Worm (Caenorhabditis elegans) whole organism, L3 larva: Measurements from ENCODE around the gene Y62H9A.10.

ENCODE experiments used
- ama-1 ChIP-seq: fragments of 150-350 bp; optimal IDR thresholded peaks from 2 replicates; lab custom pipeline; 2018
- ceh-82 ChIP-seq: fragments of 150-350 bp; optimal IDR thresholded peaks from 2 replicates; lab custom pipeline; 2014; ENCODE audit warnings: missing biosample characterization, missing genetic modification characterization
- elt-1 ChIP-seq: fragments of 150-350 bp; optimal IDR thresholded peaks from 2 replicates; lab custom pipeline; 2014; ENCODE audit warnings: missing biosample characterization, missing genetic modification characterization
- fkh-10 ChIP-seq: sonication (generic microtip); optimal IDR thresholded peaks from 2 replicates; lab custom pipeline; 2017; ENCODE audit warnings: missing biosample characterization, missing genetic modification reagents, missing genetic modification characterization
- nfya-1 ChIP-seq: sonication (generic microtip); optimal IDR thresholded peaks from 2 replicates; lab custom pipeline; 2017; ENCODE audit warnings: missing genetic modification characterization, mild to moderate bottlenecking, missing compliant biosample characterization, antibody characterized with exemption, moderate library complexity; ENCODE audit not compliant: insufficient read depth
- nhr-28 ChIP-seq: fragments of 150-350 bp; optimal IDR thresholded peaks from 2 replicates; lab custom pipeline; 2014; ENCODE audit warnings: missing biosample characterization, missing genetic modification characterization
- pha-4 ChIP-seq: fragments of 150-350 bp; optimal IDR thresholded peaks from 2 replicates; lab custom pipeline; 2014; ENCODE audit warnings: missing biosample characterization, missing genetic modification reagents, missing genetic modification characterization
- snpc-4 ChIP-seq: fragments of 150-350 bp; optimal IDR thresholded peaks from 2 replicates; lab custom pipeline; 2014; ENCODE audit warnings: missing biosample characterization, missing genetic modification characterization
- unc-39 ChIP-seq: sonication (generic microtip); optimal IDR thresholded peaks from 4 replicates; lab custom pipeline; 2017; ENCODE audit warnings: missing biosample characterization, missing genetic modification characterization
- zag-1 ChIP-seq: fragments of 150-350 bp; optimal IDR thresholded peaks from 2 replicates; lab custom pipeline; 2014; ENCODE audit warnings: missing biosample characterization, missing genetic modification characterization
- ztf-4 ChIP-seq: fragments of 150-350 bp; optimal IDR thresholded peaks from 2 replicates; lab custom pipeline; 2014; ENCODE audit warnings: missing biosample characterization, missing genetic modification characterization

- TF ChIP-seq ztf-4 (tag; lab: Kevin White, UChicago) (no peak), fkh-10 (no peak), snpc-4 (tag; lab: Kevin White, UChicago) (no peak), ceh-82 (no peak), nfya-1 (tag; lab: Kevin White, UChicago) (no peak), zag-1 (tag; lab: Kevin White, UChicago) (no peak), ama-1 (lab: Kevin White, UChicago) (no peak), elt-1 (no peak), nhr-28 (tag; lab: Kevin White, UChicago) (no peak), unc-39 (tag; lab: Kevin White, UChicago) (no peak), pha-4 (tag; lab: Kevin White, UChicago) (peak; percentile 41)
These were observed 5.7 kb upstream of the Y62H9A.10 start for ce11 chrX:11908226-11908625.
